Worm (Caenorhabditis elegans): ENCODE measurements around the gene F54D1.6.

DNA sequence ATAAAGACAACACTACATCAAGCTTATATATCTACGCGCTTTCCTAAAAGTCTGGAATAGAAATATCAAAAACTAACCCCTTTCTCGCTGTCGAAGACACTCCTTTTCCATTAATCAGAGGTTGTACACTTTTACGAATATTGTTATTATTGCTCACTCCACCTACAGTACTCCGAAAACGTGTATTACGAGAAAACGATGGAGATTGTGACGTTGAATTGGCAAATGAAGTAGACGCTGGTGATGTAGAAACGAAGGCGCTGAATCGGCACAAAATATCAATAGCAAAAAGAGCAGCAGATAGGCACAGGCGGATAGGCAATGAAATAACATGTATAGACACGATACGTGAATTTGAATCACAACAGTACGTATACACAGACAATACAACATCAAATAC is 56.7 kb downstream of the F54D1.6 start:
- TF ChIP-seq ama-1 (optimal IDR thresholded peaks at IDR 0.05) (no peak), F13C5.2 (tag; optimal IDR thresholded peaks at IDR 0.05) (no peak)
